Worm (Caenorhabditis elegans) whole organism, L2 larva: Measurements from ENCODE around the gene dlst-1.

Source experiments
- alr-1 ChIP-seq: fragments of 150-350 bp; optimal IDR thresholded peaks from 2 replicates; lab custom pipeline; 2014; ENCODE audit warnings: missing biosample characterization, missing genetic modification characterization
- blmp-1 ChIP-seq: sonication (generic microtip); optimal IDR thresholded peaks from 2 replicates; lab custom pipeline; 2017; ENCODE audit warnings: missing genetic modification characterization, mild to moderate bottlenecking, missing compliant biosample characterization, antibody characterized with exemption, moderate library complexity; ENCODE audit not compliant: insufficient read depth
- elt-1 ChIP-seq: fragments of 150-350 bp; optimal IDR thresholded peaks from 2 replicates; lab custom pipeline; 2014; ENCODE audit warnings: missing biosample characterization, missing genetic modification characterization
- fos-1 ChIP-seq: fragments of 150-350 bp; optimal IDR thresholded peaks from 2 replicates; lab custom pipeline; 2014; ENCODE audit warnings: missing biosample characterization, missing genetic modification characterization
- gmeb-1 ChIP-seq: fragments of 150-350 bp; optimal IDR thresholded peaks from 2 replicates; lab custom pipeline; 2014; ENCODE audit warnings: missing biosample characterization, missing genetic modification characterization
- lin-39 ChIP-seq: fragments of 150-350 bp; optimal IDR thresholded peaks from 2 replicates; lab custom pipeline; 2014; ENCODE audit warnings: missing biosample characterization, missing genetic modification reagents, missing genetic modification characterization
- mab-5 ChIP-seq: fragments of 150-350 bp; optimal IDR thresholded peaks from 2 replicates; lab custom pipeline; 2014; ENCODE audit warnings: missing biosample characterization, missing genetic modification characterization
- nhr-77 ChIP-seq: fragments of 150-350 bp; optimal IDR thresholded peaks from 2 replicates; lab custom pipeline; 2014; ENCODE audit warnings: missing biosample characterization, missing genetic modification characterization
- snpc-4 ChIP-seq: fragments of 150-350 bp; optimal IDR thresholded peaks from 2 replicates; lab custom pipeline; 2014; ENCODE audit warnings: missing biosample characterization, missing genetic modification characterization

DNA sequence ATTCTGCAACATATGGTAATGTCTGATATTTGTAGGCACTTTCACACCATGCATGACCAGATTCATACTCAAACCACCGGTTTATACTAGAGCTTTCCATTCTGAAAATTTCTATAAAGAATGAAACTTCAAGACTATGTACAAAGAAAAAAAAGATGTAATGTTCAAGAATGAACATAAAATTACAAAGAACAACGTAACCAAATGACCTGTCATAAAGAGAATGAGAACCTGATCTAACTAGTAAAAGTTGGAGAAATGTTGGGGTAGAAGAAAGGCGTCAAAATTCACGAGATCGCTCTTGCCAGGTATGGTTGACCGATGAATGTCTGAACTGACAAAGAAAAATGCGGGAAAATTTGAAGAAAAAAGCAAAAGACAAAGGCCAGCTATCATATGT, 11.3 kb downstream of the dlst-1 start, which contains the start of gene W02F12.2:
- TF ChIP-seq elt-1 (no peak), lin-39 (no peak), gmeb-1 (tag; lab: Kevin White, UChicago) (no peak), alr-1 (tag; lab: Kevin White, UChicago) (no peak), blmp-1 (tag; lab: Kevin White, UChicago) (no peak), fos-1 (tag; lab: Kevin White, UChicago) (no peak), snpc-4 (tag; lab: Kevin White, UChicago) (no peak), nhr-77 (tag; lab: Kevin White, UChicago) (no peak), mab-5 (tag; lab: Kevin White, UChicago) (no peak)
